Worm (Caenorhabditis elegans) whole organism, L4 larva: ENCODE data around the gene vha-20.
"Not testable (repeated sequence)": the region's sequence is repeated elsewhere in the genome, so short reads cannot be mapped to it uniquely, and the experiment has no call there.

Source experiments
- F26F4.8 ChIP-seq: fragments of 200-800 bp; sonication (Bioruptor generic); conservative IDR thresholded peaks from 2 replicates; pipeline ENCODE4 v1.3.6; 2022; ENCODE audit warnings: missing genetic modification characterization, missing compliant biosample characterization
- F44E2.7 ChIP-seq: fragments of 200-800 bp; sonication (Bioruptor generic); IDR thresholded peaks from 2 replicates; pipeline ENCODE4 v2.1.2; 2022; ENCODE audit warnings: missing genetic modification characterization, missing compliant biosample characterization
- R02D3.7 ChIP-seq: fragments of 150-350 bp; sonication (generic microtip); optimal IDR thresholded peaks from 3 replicates; lab custom pipeline; 2014; ENCODE audit warnings: missing biosample characterization, missing genetic modification characterization
- Y105C5A.15 ChIP-seq: fragments of 200-800 bp; sonication (Bioruptor generic); IDR thresholded peaks from 2 replicates; pipeline ENCODE4 v1.3.6; 2022; ENCODE audit warnings: missing genetic modification characterization, missing compliant biosample characterization
- Y48G9A.11 ChIP-seq: fragments of 200-800 bp; sonication (Bioruptor generic); IDR thresholded peaks from 2 replicates; pipeline ENCODE4 v1.3.6; 2022; ENCODE audit warnings: missing genetic modification reagents, missing genetic modification characterization, missing compliant biosample characterization
- aha-1 ChIP-seq: fragments of 150-350 bp; peaks from one replicate; lab custom pipeline; 2014; ENCODE audit warnings: missing biosample characterization, missing genetic modification characterization
- aly-2 ChIP-seq: sonication (generic microtip); optimal IDR thresholded peaks from 2 replicates; lab custom pipeline; 2018; ENCODE audit warnings: missing biosample characterization, missing genetic modification characterization
- ama-1 ChIP-seq: fragments of 150-350 bp; optimal IDR thresholded peaks from 2 replicates; lab custom pipeline; 2014; ENCODE audit warnings: inconsistent platforms, mixed read lengths
- ceh-82 ChIP-seq: sonication (generic microtip); optimal IDR thresholded peaks from 2 replicates; lab custom pipeline; 2017; ENCODE audit warnings: missing biosample characterization, missing genetic modification characterization
- ctbp-1 ChIP-seq: fragments of 200-800 bp; sonication (Bioruptor generic); IDR thresholded peaks from 2 replicates; pipeline ENCODE4 v1.3.6; 2022; ENCODE audit warnings: missing genetic modification reagents, missing genetic modification characterization, missing compliant biosample characterization
- daf-16 ChIP-seq, 3 experiments: sonication (generic microtip); optimal IDR thresholded peaks; 2 replicates each; lab custom pipeline; 2016 to 2017; ENCODE audit warnings: missing genetic modification characterization in 3 of 3, missing genetic modification reagents in 3 of 3, mild to moderate bottlenecking in 2 of 3, missing compliant biosample characterization in 2 of 3, missing biosample characterization in 1 of 3, moderate library complexity in 1 of 3
- dmd-6 ChIP-seq: fragments of 200-800 bp; sonication (Bioruptor generic); IDR thresholded peaks from 2 replicates; pipeline ENCODE4 v1.3.6; 2022; ENCODE audit warnings: missing genetic modification reagents, missing genetic modification characterization, missing compliant biosample characterization
- dmd-8 ChIP-seq: fragments of 200-800 bp; sonication (Bioruptor generic); IDR thresholded peaks from 2 replicates; pipeline ENCODE4 v1.3.6; 2022; ENCODE audit warnings: missing genetic modification characterization, missing compliant biosample characterization
- dve-1 ChIP-seq: sonication (generic microtip); optimal IDR thresholded peaks from 2 replicates; lab custom pipeline; 2017; ENCODE audit warnings: antibody characterized with exemption, mild to moderate bottlenecking, missing genetic modification characterization, missing compliant biosample characterization; ENCODE audit not compliant: insufficient read depth
- egl-43 ChIP-seq: fragments of 200-800 bp; sonication (Bioruptor generic); IDR thresholded peaks from 2 replicates; pipeline ENCODE4 v1.3.6; 2022; ENCODE audit warnings: missing genetic modification reagents, missing genetic modification characterization, missing compliant biosample characterization
- fkh-10 ChIP-seq: fragments of 150-350 bp; optimal IDR thresholded peaks from 2 replicates; lab custom pipeline; 2014; ENCODE audit warnings: missing biosample characterization, missing genetic modification reagents, missing genetic modification characterization
- hlh-11 ChIP-seq: fragments of 200-800 bp; sonication (Bioruptor generic); optimal IDR thresholded peaks from 2 replicates; lab custom pipeline; 2018; ENCODE audit warnings: mild to moderate bottlenecking, missing genetic modification characterization, missing compliant biosample characterization
- lin-38 ChIP-seq: fragments of 200-800 bp; sonication (Bioruptor generic); IDR thresholded peaks from 2 replicates; pipeline ENCODE4 v1.3.6; 2022; ENCODE audit warnings: missing genetic modification reagents, missing genetic modification characterization, missing compliant biosample characterization
- lin-39 ChIP-seq: fragments of 150-350 bp; optimal IDR thresholded peaks from 2 replicates; lab custom pipeline; 2014; ENCODE audit warnings: missing biosample characterization, missing genetic modification reagents, missing genetic modification characterization
- madf-5 ChIP-seq, 2 experiments: fragments of 200-800 bp; sonication (Bioruptor generic); IDR thresholded peaks; 2 replicates each; pipeline ENCODE4 v1.3.6; 2022; ENCODE audit warnings: missing compliant biosample characterization in 2 of 2, missing genetic modification characterization in 2 of 2
- madf-9 ChIP-seq: fragments of 200-800 bp; sonication (Bioruptor generic); conservative IDR thresholded peaks from 2 replicates; pipeline ENCODE4 v1.3.6; 2022; ENCODE audit warnings: missing genetic modification reagents, missing genetic modification characterization, missing compliant biosample characterization
- mes-2 ChIP-seq: sonication (generic microtip); optimal IDR thresholded peaks from 2 replicates; lab custom pipeline; 2016; ENCODE audit warnings: missing genotype, mild to moderate bottlenecking, missing genetic modification characterization, missing compliant biosample characterization; ENCODE audit not compliant: poor library complexity, severe bottlenecking
- nhr-102 ChIP-seq: sonication (generic microtip); optimal IDR thresholded peaks from 2 replicates; lab custom pipeline; 2016; ENCODE audit warnings: mild to moderate bottlenecking, missing genetic modification characterization, moderate library complexity, missing compliant biosample characterization
- nhr-111 ChIP-seq: fragments of 200-800 bp; sonication (Bioruptor generic); optimal IDR thresholded peaks from 2 replicates; lab custom pipeline; 2018; ENCODE audit warnings: mild to moderate bottlenecking, missing genetic modification characterization, missing compliant biosample characterization
- nhr-25 ChIP-seq: sonication (generic microtip); optimal IDR thresholded peaks from 2 replicates; lab custom pipeline; 2017; ENCODE audit warnings: missing genetic modification characterization, mild to moderate bottlenecking, missing compliant biosample characterization, antibody characterized with exemption, moderate library complexity, borderline replicate concordance; ENCODE audit not compliant: insufficient read depth
- nhr-28 ChIP-seq: fragments of 150-350 bp; optimal IDR thresholded peaks from 2 replicates; lab custom pipeline; 2014; ENCODE audit warnings: missing biosample characterization, missing genetic modification characterization
- pha-4 ChIP-seq, 2 experiments: fragments of 150-350 bp in 1 of 2; fragments of 200-800 bp in 1 of 2; sonication (Bioruptor generic) in 1 of 2; IDR thresholded peaks in 1 of 2; optimal IDR thresholded peaks in 1 of 2; 2 replicates each; pipeline versions ENCODE4 v1.3.6 to Lab custom; 2014 to 2022; ENCODE audit warnings: missing genetic modification characterization in 2 of 2, missing genetic modification reagents in 2 of 2, missing biosample characterization in 1 of 2, missing compliant biosample characterization in 1 of 2
- php-3 ChIP-seq: fragments of 200-800 bp; sonication (Bioruptor generic); IDR thresholded peaks from 2 replicates; pipeline ENCODE4 v1.3.6; 2022; ENCODE audit warnings: missing genetic modification reagents, missing genetic modification characterization, missing compliant biosample characterization
- rbr-2 ChIP-seq: sonication (generic microtip); optimal IDR thresholded peaks from 2 replicates; lab custom pipeline; 2016; ENCODE audit warnings: missing genotype, missing genetic modification characterization, missing compliant biosample characterization
- snpc-1.2 ChIP-seq: fragments of 200-800 bp; sonication (Bioruptor generic); IDR thresholded peaks from 2 replicates; pipeline ENCODE4 v1.3.6; 2022; ENCODE audit warnings: missing genetic modification reagents, missing genetic modification characterization, missing compliant biosample characterization
- spr-3 ChIP-seq: fragments of 200-800 bp; sonication (Bioruptor generic); optimal IDR thresholded peaks from 2 replicates; lab custom pipeline; 2018; ENCODE audit warnings: mild to moderate bottlenecking, missing genetic modification characterization, missing compliant biosample characterization
- tra-1 ChIP-seq: fragments of 200-800 bp; sonication (Bioruptor generic); IDR thresholded peaks from 2 replicates; pipeline ENCODE4 v1.3.6; 2022; ENCODE audit warnings: missing genetic modification reagents, missing genetic modification characterization, missing compliant biosample characterization
- unc-130 ChIP-seq: sonication (generic microtip); optimal IDR thresholded peaks from 2 replicates; lab custom pipeline; 2016; ENCODE audit warnings: missing genetic modification reagents, missing genetic modification characterization, missing compliant biosample characterization
- unc-62 ChIP-seq, 3 experiments: fragments of 150-350 bp in 1 of 3; sonication (generic microtip); optimal IDR thresholded peaks in 2 of 3; peaks in 1 of 3; 1 replicate in 1 of 3; 2 replicates in 2 of 3; lab custom pipeline; 2014 to 2017; ENCODE audit warnings: missing biosample characterization in 3 of 3, missing genetic modification characterization in 3 of 3, missing genetic modification reagents in 3 of 3, missing genotype in 1 of 3
- zfp-3 ChIP-seq: fragments of 200-800 bp; sonication (Bioruptor generic); conservative IDR thresholded peaks from 2 replicates; pipeline ENCODE4 v1.3.6; 2022; ENCODE audit warnings: missing genetic modification reagents, missing genetic modification characterization, missing compliant biosample characterization

vha-20 gene

ce11 chrX:14164234-14164633 lies at the start of gene vha-20:
Gene vha-20, minus strand, starts transcription at chrX:14164506.
- TF ChIP-seq lin-38 (GFP tag; lab: Robert Waterston, UW) (peak; percentile 50; the same call in 1 of the 2 replicates), Y48G9A.11 (GFP tag; lab: Robert Waterston, UW) (no peak), R02D3.7 (tag; lab: Kevin White, UChicago) (no peak), rbr-2 (tag; lab: Kevin White, UChicago) (no peak), ama-1 (lab: Kevin White, UChicago) (peak; percentile 26), nhr-111 (peak; percentile 9), snpc-1.2 (GFP tag; lab: Robert Waterston, UW) (0 out of 2 replicates have a peak, but pooled peaks have one; percentile 34), nhr-25 (tag; lab: Kevin White, UChicago) (no peak), aha-1 (tag; lab: Kevin White, UChicago) (peak; percentile 26), nhr-102 (peak; percentile 17), unc-130 (GFP tag; lab: Kevin White, UChicago) (no peak), Y105C5A.15 (GFP tag; lab: Robert Waterston, UW) (peak; percentile 63; the same call in 1 of the 2 replicates), tra-1 (0 out of 2 replicates have a peak, but pooled peaks have one; percentile 38), egl-43 (GFP tag; lab: Robert Waterston, UW) (0 out of 2 replicates have a peak, but pooled peaks have one; percentile 42), pha-4 (GFP tag; IDR thresholded peaks at IDR 0.05; lab: Robert Waterston, UW) (0 out of 2 replicates have a peak, but pooled peaks have one; percentile 22), pha-4 (tag; optimal IDR thresholded peaks at IDR 0.05; lab: Kevin White, UChicago) (no peak), aly-2 (tag; lab: Kevin White, UChicago) (no peak), dmd-6 (GFP tag; lab: Robert Waterston, UW) (0 out of 2 replicates have a peak, but pooled peaks have one; percentile 11), fkh-10 (GFP tag; lab: Kevin White, UChicago) (no peak), zfp-3 (peak; percentile 76; the same call in 1 of the 2 replicates), lin-39 (tag; lab: Kevin White, UChicago) (no peak), hlh-11 (tag; lab: Kevin White, UChicago) (peak; percentile 23), ctbp-1 (GFP tag; lab: Robert Waterston, UW) (0 out of 2 replicates have a peak, but pooled peaks have one; percentile 9), mes-2 (tag; lab: Kevin White, UChicago) (peak; percentile 5), spr-3 (GFP tag; lab: Kevin White, UChicago) (peak; percentile 9)
- TF ChIP-seq, all 104 proteins: peak for 16

ce11 chrX:14213314-14213713 lies 49.0 kb upstream of the vha-20 start:
- TF ChIP-seq dve-1 (tag; lab: Kevin White, UChicago) (peak; percentile 26), ceh-82 (tag; lab: Kevin White, UChicago) (no peak), madf-5 (GFP tag; IDR thresholded peaks at IDR 0.05; lab: Robert Waterston, UW) (no peak), unc-62 (GFP tag; optimal IDR thresholded peaks at IDR 0.05 in 1 of 2; lab: Kevin White, UChicago) (peak in 1 of 2 experiments; percentile 47), unc-62 (tag; optimal IDR thresholded peaks at IDR 0.05; lab: Kevin White, UChicago) (no peak), nhr-28 (tag; lab: Kevin White, UChicago) (peak; percentile 85), F44E2.7 (GFP tag; lab: Robert Waterston, UW) (no peak), daf-16 (GFP tag; optimal IDR thresholded peaks at IDR 0.05; lab: Kevin White, UChicago) (no peak), daf-16 (tag; optimal IDR thresholded peaks at IDR 0.05; lab: Kevin White, UChicago) (peak; percentile 61), php-3 (GFP tag; lab: Robert Waterston, UW) (peak; percentile 85)

- 0 out of 2 replicates have a peak, but pooled peaks have one; percentile 42 for TF ChIP-seq F26F4.8 (GFP tag; lab: Robert Waterston, UW)
- TF ChIP-seq pha-4 (GFP tag; IDR thresholded peaks at IDR 0.05; lab: Robert Waterston, UW): peak; percentile 70; the same call in 1 of the 2 replicates
- not testable (repeated sequence) for TF ChIP-seq pha-4, daf-16 (tag; optimal IDR thresholded peaks at IDR 0.05; lab: Kevin White, UChicago)
- TF ChIP-seq dmd-6 (GFP tag; lab: Robert Waterston, UW): peak; percentile 28; the same call in 1 of the 2 replicates
- 0 out of 2 replicates have a peak, but pooled peaks have one; percentile 38 for TF ChIP-seq dmd-8 (GFP tag; lab: Robert Waterston, UW)
- 0 out of 2 replicates have a peak, but pooled peaks have one; percentile 14 for TF ChIP-seq madf-9 (GFP tag; lab: Robert Waterston, UW)
- TF ChIP-seq daf-16 (GFP tag; optimal IDR thresholded peaks at IDR 0.05; lab: Kevin White, UChicago): peak in 1 of 2 experiments; percentile 15
Observed at ce11 chrX:14211170-14211569, 46.9 kb upstream of the vha-20 start.
